Fruit fly (Drosophila melanogaster): ENCODE results near the gene p38a.

The p38a gene

dm6 chr3R:24142971-24143370 is 9.2 kb downstream of the p38a start (continued):
- TF ChIP-seq gro (GFP tag; optimal IDR thresholded peaks at IDR 0.05) (no peak), CG15269 (tag; optimal IDR thresholded peaks at IDR 0.05) (no peak), sd (tag; optimal IDR thresholded peaks at IDR 0.05) (no peak), CG2116 (GFP tag; optimal IDR thresholded peaks at IDR 0.05) (no peak), Hmx (GFP tag; optimal IDR thresholded peaks at IDR 0.05) (no peak), CG1603 (tag; optimal IDR thresholded peaks at IDR 0.05) (peak; percentile 25), CG12942 (GFP tag; optimal IDR thresholded peaks at IDR 0.05) (no peak), az2 (GFP tag; optimal IDR thresholded peaks at IDR 0.05) (peak; percentile 18), CG15601 (tag; optimal IDR thresholded peaks at IDR 0.05) (no peak), corto (GFP tag; optimal IDR thresholded peaks at IDR 0.05) (peak; percentile 76), so (GFP tag; IDR thresholded peaks at IDR 0.05) (no peak), cwo (GFP tag; optimal IDR thresholded peaks at IDR 0.05) (peak; percentile 1), cad (GFP tag; optimal IDR thresholded peaks at IDR 0.05) (no peak), Hr3 (GFP tag; optimal IDR thresholded peaks at IDR 0.05) (no peak), Oli (tag; optimal IDR thresholded peaks at IDR 0.05) (no peak), bbx (GFP tag; IDR thresholded peaks at IDR 0.05; ENCODE audit: partially characterized antibody) (no peak), seq (GFP tag; IDR thresholded peaks at IDR 0.05) (no peak), crc (GFP tag; optimal IDR thresholded peaks at IDR 0.05) (no peak), CG17361 (GFP tag; IDR thresholded peaks at IDR 0.05) (no peak), pho (GFP tag; optimal IDR thresholded peaks at IDR 0.05) (no peak), CG30403 (GFP tag; optimal IDR thresholded peaks at IDR 0.05) (peak; percentile 11), Hand (GFP tag; optimal IDR thresholded peaks at IDR 0.05) (no peak), pb (GFP tag; optimal IDR thresholded peaks at IDR 0.05) (no peak), CG11247 (GFP tag; IDR thresholded peaks at IDR 0.05) (0 out of 2 replicates have a peak, but pooled peaks have one; percentile 14), Six4 (GFP tag; optimal IDR thresholded peaks at IDR 0.05) (no peak), nau (GFP tag; optimal IDR thresholded peaks at IDR 0.05) (no peak), H15 (GFP tag; IDR thresholded peaks at IDR 0.05) (0 out of 3 replicates have a peak, but pooled peaks have one; percentile 41), CG11696 (GFP tag; IDR thresholded peaks at IDR 0.05) (no peak), CG12769 (tag; optimal IDR thresholded peaks at IDR 0.05) (no peak), CG42726 (GFP tag; IDR thresholded peaks at IDR 0.05; ENCODE audit: partially characterized antibody) (no peak), CG1832 (GFP tag; optimal IDR thresholded peaks at IDR 0.05) (no peak), CG16863 (GFP tag; optimal IDR thresholded peaks at IDR 0.05) (no peak)

- TF ChIP-seq luna (GFP tag; optimal IDR thresholded peaks at IDR 0.05) (no peak), CG9932 (GFP tag; IDR thresholded peaks at IDR 0.05) (peak; percentile 51), al (GFP tag; IDR thresholded peaks at IDR 0.05) (peak; percentile 54; the same call in 1 of the 2 replicates), Hsf (GFP tag; optimal IDR thresholded peaks at IDR 0.05) (peak; percentile 26), Sox100B (GFP tag; optimal IDR thresholded peaks at IDR 0.05) (peak; percentile 95), Sin3A (optimal IDR thresholded peaks at IDR 0.05) (no peak), CTCF (GFP tag; optimal IDR thresholded peaks at IDR 0.05) (peak; percentile 67), CG17802 (tag; optimal IDR thresholded peaks at IDR 0.05) (peak; percentile 65), Ets65A (GFP tag) (peak; percentile 85), tll (GFP tag; optimal IDR thresholded peaks at IDR 0.05) (no peak), CG4617 (GFP tag; optimal IDR thresholded peaks at IDR 0.05; ENCODE audit: borderline replicate concordance) (peak; percentile 65), Jarid2 (GFP tag; optimal IDR thresholded peaks at IDR 0.05) (peak; percentile 69), ewg (GFP tag; optimal IDR thresholded peaks at IDR 0.05) (peak; percentile 91), nerfin-1 (tag; optimal IDR thresholded peaks at IDR 0.05) (peak; percentile 91), CG8944 (GFP tag; optimal IDR thresholded peaks at IDR 0.05) (no peak), caup (GFP tag; optimal IDR thresholded peaks at IDR 0.05; ENCODE audit: severe bottlenecking) (peak; percentile 81), sc (optimal IDR thresholded peaks at IDR 0.05) (no peak), sc (GFP tag; optimal IDR thresholded peaks at IDR 0.05) (peak; percentile 93), fru (optimal IDR thresholded peaks at IDR 0.05) (no peak), CG12299 (tag; optimal IDR thresholded peaks at IDR 0.05) (peak; percentile 89), CG32767 (GFP tag; IDR thresholded peaks at IDR 0.05) (peak; percentile 95)
Measured at dm6 chr3R:24141013-24141592, 11.0 kb downstream of the p38a start, which contains the start of gene Kal1. Gene Kal1 (plus strand): TSS chr3R:24141395.
